Fruit fly (Drosophila melanogaster): ENCODE measurements around the gene CG43091.

DNA sequence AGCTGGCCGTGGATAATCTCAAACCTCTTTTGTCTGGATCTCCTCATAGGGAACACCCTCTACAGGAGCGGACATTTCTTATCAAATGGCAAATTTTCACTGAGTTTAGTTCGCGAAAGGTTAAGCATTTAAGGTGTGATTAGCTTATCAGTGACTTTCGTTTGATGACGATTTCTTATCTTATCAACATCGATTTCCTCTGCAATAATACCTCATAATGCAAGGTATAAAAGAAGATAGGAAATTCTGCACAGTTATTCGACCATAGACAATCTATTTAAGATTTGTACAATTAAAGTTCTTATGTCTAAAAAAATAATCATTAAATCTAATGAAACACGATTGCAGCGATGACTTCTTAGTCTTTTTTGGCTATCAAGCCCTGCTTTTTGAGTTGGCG lies 34.8 kb downstream of the CG43091 start, which contains the start of gene Takl2:
- TF ChIP-seq Gug (GFP tag; IDR thresholded peaks at IDR 0.05) (no peak), CG11762 (GFP tag; optimal IDR thresholded peaks at IDR 0.05; ENCODE audit: insufficient read depth) (no peak), pdm3 (GFP tag; optimal IDR thresholded peaks at IDR 0.05) (no peak), Hr4 (GFP tag; optimal IDR thresholded peaks at IDR 0.05) (no peak), Smox (GFP tag; optimal IDR thresholded peaks at IDR 0.05) (no peak), OdsH (GFP tag; optimal IDR thresholded peaks at IDR 0.05) (no peak), Lpt (GFP tag; optimal IDR thresholded peaks at IDR 0.05) (no peak)

Measured in whole organism, prepupa.